Fruit fly (Drosophila melanogaster) whole organism, pupa: ENCODE data around the gene CG43219.
A peak's percentile ranks its signal among the peaks of the same experiment; 100 is the strongest.

Experiments
- CG10348 ChIP-seq: fragments of 200-800 bp; sonication (Bioruptor generic); IDR thresholded peaks from 2 replicates; pipeline ENCODE4 v1.3.6; 2022; ENCODE audit warnings: missing biosample characterization, missing genetic modification characterization
- CG12605 ChIP-seq: fragments of 200-800 bp; sonication (Bioruptor generic); IDR thresholded peaks from 2 replicates; pipeline ENCODE4 v1.3.6; 2022; ENCODE audit warnings: missing biosample characterization, missing genetic modification characterization
- CG13204 ChIP-seq: fragments of 200-800 bp; sonication (Bioruptor generic); optimal IDR thresholded peaks from 2 replicates; lab custom pipeline; 2018; ENCODE audit warnings: missing biosample characterization, mild to moderate bottlenecking, missing genetic modification characterization, moderate library complexity
- CG14655 ChIP-seq: fragments of 200-800 bp; sonication (Bioruptor generic); optimal IDR thresholded peaks from 3 replicates; lab custom pipeline; 2017; ENCODE audit warnings: mild to moderate bottlenecking, missing biosample characterization, missing genetic modification reagents, missing genetic modification characterization
- CG15710 ChIP-seq: fragments of 200-800 bp; sonication (Bioruptor generic); optimal IDR thresholded peaks from 2 replicates; lab custom pipeline; 2018; ENCODE audit warnings: missing biosample characterization, mild to moderate bottlenecking, missing genetic modification characterization, moderate library complexity
- CG17806 ChIP-seq: fragments of 200-800 bp; sonication (Bioruptor generic); optimal IDR thresholded peaks from 2 replicates; lab custom pipeline; 2018; ENCODE audit warnings: missing biosample characterization, mild to moderate bottlenecking, missing genetic modification characterization, moderate library complexity
- CG32121 ChIP-seq: fragments of 200-800 bp; sonication (Bioruptor generic); IDR thresholded peaks from 2 replicates; pipeline ENCODE4 v1.3.6; 2022; ENCODE audit warnings: missing biosample characterization, missing genetic modification characterization
- CG34367 ChIP-seq: fragments of 200-800 bp; sonication (Bioruptor generic); optimal IDR thresholded peaks from 2 replicates; lab custom pipeline; 2018; ENCODE audit warnings: missing biosample characterization, mild to moderate bottlenecking, missing genetic modification characterization
- CG4496 ChIP-seq: fragments of 200-800 bp; sonication (Bioruptor generic); IDR thresholded peaks from 3 replicates; pipeline ENCODE4 v1.3.6; 2022; ENCODE audit warnings: missing biosample characterization, missing genetic modification characterization
- CG8159 ChIP-seq: fragments of 200-800 bp; sonication (Bioruptor generic); optimal IDR thresholded peaks from 3 replicates; lab custom pipeline; 2018; ENCODE audit warnings: missing biosample characterization, mild to moderate bottlenecking, missing genetic modification characterization, moderate library complexity
- CG8301 ChIP-seq: fragments of 200-800 bp; sonication (Bioruptor generic); optimal IDR thresholded peaks from 2 replicates; lab custom pipeline; 2018; ENCODE audit warnings: missing biosample characterization, mild to moderate bottlenecking, missing genetic modification characterization
- CG9948 ChIP-seq: fragments of 200-800 bp; sonication (Bioruptor generic); optimal IDR thresholded peaks from 2 replicates; lab custom pipeline; 2018; ENCODE audit warnings: missing biosample characterization, mild to moderate bottlenecking, missing genetic modification characterization, moderate library complexity
- D1 ChIP-seq: fragments of 200-800 bp; sonication (Bioruptor generic); optimal IDR thresholded peaks from 2 replicates; lab custom pipeline; 2018; ENCODE audit warnings: missing biosample characterization, mild to moderate bottlenecking, missing genetic modification characterization, moderate library complexity
- EcR ChIP-seq: fragments of 200-800 bp; sonication (Bioruptor generic); optimal IDR thresholded peaks from 3 replicates; lab custom pipeline; 2019; ENCODE audit warnings: missing biosample characterization, missing genetic modification characterization, mild to moderate bottlenecking, moderate library complexity, missing genetic modification reagents
- Ets98B ChIP-seq: fragments of 200-800 bp; sonication (Bioruptor generic); IDR thresholded peaks from 2 replicates; pipeline ENCODE4 v1.3.6; 2022; ENCODE audit warnings: missing biosample characterization, missing genetic modification characterization
- Pif1A ChIP-seq: fragments of 200-800 bp; sonication (Bioruptor generic); optimal IDR thresholded peaks from 3 replicates; lab custom pipeline; 2016; ENCODE audit warnings: missing biosample characterization, missing genetic modification characterization
- Pif1B ChIP-seq: fragments of 200-800 bp; sonication (Bioruptor generic); optimal IDR thresholded peaks from 3 replicates; lab custom pipeline; 2016; ENCODE audit warnings: missing biosample characterization, missing genetic modification characterization
- Snoo ChIP-seq: fragments of 200-800 bp; sonication (Bioruptor generic); optimal IDR thresholded peaks from 3 replicates; lab custom pipeline; 2017; ENCODE audit warnings: missing biosample characterization, mild to moderate bottlenecking, missing genetic modification characterization, inconsistent platforms
- gl ChIP-seq: fragments of 200-800 bp; sonication (Bioruptor generic); optimal IDR thresholded peaks from 2 replicates; lab custom pipeline; 2018; ENCODE audit warnings: missing biosample characterization, mild to moderate bottlenecking, missing genetic modification characterization
- rn ChIP-seq: fragments of 200-800 bp; sonication (Bioruptor generic); IDR thresholded peaks from 2 replicates; pipeline ENCODE4 v1.3.6; 2022; ENCODE audit warnings: missing biosample characterization, missing genetic modification characterization

CG43219 gene

DNA sequence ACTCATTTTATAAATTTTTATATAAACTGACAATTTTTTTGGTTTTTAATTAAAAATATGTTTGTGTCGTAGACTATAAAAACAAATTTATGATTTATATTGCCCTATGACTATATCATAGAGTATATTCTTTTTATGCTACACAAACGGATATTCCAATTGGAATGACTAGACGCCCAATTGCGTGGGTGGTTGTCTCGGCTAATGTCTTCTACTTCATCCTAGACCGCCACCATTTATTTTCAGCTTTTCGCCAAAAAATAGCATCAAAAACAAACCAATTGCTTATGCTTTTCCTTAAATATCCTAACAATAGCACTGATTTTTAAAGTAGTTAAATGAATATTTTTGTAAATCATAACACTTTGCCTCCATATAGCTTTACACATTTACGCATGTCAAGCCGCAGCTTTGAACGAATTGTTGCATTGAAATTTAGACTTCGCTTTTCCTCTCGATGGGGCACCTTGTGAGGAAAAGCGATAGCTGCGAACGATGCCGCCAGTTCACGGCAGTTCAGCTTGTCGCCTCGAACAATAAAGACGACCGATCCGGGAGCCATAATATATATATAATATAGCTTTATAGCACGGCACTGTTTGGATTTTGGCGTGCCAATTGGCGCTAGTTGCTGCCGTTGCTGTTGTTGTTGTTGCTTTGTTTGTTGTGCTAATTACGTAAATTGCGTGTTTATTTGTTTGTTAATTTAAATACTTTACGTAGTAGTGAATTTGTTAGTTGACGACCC, 18.0 kb upstream of the CG43219 start:
- peak; percentile 52 for TF ChIP-seq D1 (tag; lab: Kevin White, UChicago)
- peak; percentile 72 for TF ChIP-seq EcR (GFP tag; lab: Kevin White, UChicago)
- no peak for TF ChIP-seq CG9948 (tag; lab: Kevin White, UChicago)
- peak; percentile 11 for TF ChIP-seq CG14655 (GFP tag; lab: Kevin White, UChicago)
- no peak for TF ChIP-seq gl (tag; lab: Kevin White, UChicago)
- TF ChIP-seq, all 21 proteins: peak for 3

dm6 chr3L:21202777-21203282, 17.4 kb upstream of the CG43219 start, which contains the start of the genes Targ1, CG10512 and Targ2:
Gene Targ1 (minus strand): TSS chr3L:21202882.
Gene CG10512 (plus strand): TSS chr3L:21202920.
Gene Targ2 (minus strand): TSS chr3L:21203232.
- TF ChIP-seq CG32121 (GFP tag; lab: Robert Waterston, UW) = 0 out of 2 replicates have a peak, but pooled peaks have one; percentile 22
- no peak for TF ChIP-seq CG17806 (tag; lab: Kevin White, UChicago)
- no peak for TF ChIP-seq CG12605 (GFP tag; lab: Robert Waterston, UW)
- peak; percentile 37 for TF ChIP-seq EcR (GFP tag; lab: Kevin White, UChicago)
- TF ChIP-seq, all 21 proteins: peak for 2

- TF ChIP-seq Pif1A (GFP tag; lab: Kevin White, UChicago) (no peak), CG13204 (GFP tag; lab: Kevin White, UChicago) (no peak), Snoo (tag; lab: Kevin White, UChicago) (no peak), CG17806 (tag; lab: Kevin White, UChicago) (no peak), rn (GFP tag; lab: Robert Waterston, UW) (no peak), CG15710 (tag; lab: Kevin White, UChicago) (no peak), CG9948 (tag; lab: Kevin White, UChicago) (no peak), gl (tag; lab: Kevin White, UChicago) (no peak), Ets98B (GFP tag; lab: Robert Waterston, UW) (no peak), CG8159 (tag; lab: Kevin White, UChicago) (no peak), CG4496 (GFP tag; lab: Robert Waterston, UW) (no peak)
- TF ChIP-seq, all 21 proteins: peak for 0
Observed at dm6 chr3L:21204581-21205495, 15.4 kb upstream of the CG43219 start.

DNA sequence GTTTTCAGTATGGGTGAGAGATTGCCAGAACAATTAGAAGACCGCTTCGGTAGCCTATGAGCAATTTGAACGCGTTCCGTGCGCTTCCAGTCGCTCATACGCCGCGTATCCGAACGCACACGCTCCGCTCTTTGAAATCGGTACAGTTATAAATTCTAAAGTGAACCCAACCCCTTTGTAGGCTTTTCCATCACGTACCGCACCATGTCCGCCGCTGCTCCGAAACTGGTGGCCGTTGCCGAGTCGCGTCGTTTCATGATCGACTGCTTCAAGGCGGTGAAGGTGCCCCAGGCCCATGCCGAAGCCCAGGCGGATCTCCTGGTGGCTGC, 14.7 kb upstream of the CG43219 start:
- TF ChIP-seq rn (GFP tag; lab: Robert Waterston, UW) (no peak), CG32121 (GFP tag; lab: Robert Waterston, UW) (no peak), CG12605 (GFP tag; lab: Robert Waterston, UW) (no peak), CG14655 (GFP tag; lab: Kevin White, UChicago) (no peak), CG10348 (GFP tag; lab: Robert Waterston, UW) (no peak), CG8159 (tag; lab: Kevin White, UChicago) (no peak), Snoo (tag; lab: Kevin White, UChicago) (no peak), CG15710 (tag; lab: Kevin White, UChicago) (no peak), Ets98B (GFP tag; lab: Robert Waterston, UW) (no peak)

- no peak for TF ChIP-seq CG8301 (tag; lab: Kevin White, UChicago)
- no peak for TF ChIP-seq rn (GFP tag; lab: Robert Waterston, UW)
- no peak for TF ChIP-seq gl (tag; lab: Kevin White, UChicago)
- TF ChIP-seq CG15710 (tag; lab: Kevin White, UChicago) = no peak
- no peak for TF ChIP-seq Pif1B (GFP tag; lab: Kevin White, UChicago)
- TF ChIP-seq EcR (GFP tag; lab: Kevin White, UChicago) = no peak
- TF ChIP-seq D1 (tag; lab: Kevin White, UChicago) = no peak
- no peak for TF ChIP-seq CG4496 (GFP tag; lab: Robert Waterston, UW)
- TF ChIP-seq CG13204 (GFP tag; lab: Kevin White, UChicago) = no peak
- TF ChIP-seq CG10348 (GFP tag; lab: Robert Waterston, UW) = no peak
- no peak for TF ChIP-seq Pif1A (GFP tag; lab: Kevin White, UChicago)
- TF ChIP-seq CG12605 (GFP tag; lab: Robert Waterston, UW) = no peak
- TF ChIP-seq CG17806 (tag; lab: Kevin White, UChicago) = no peak
- no peak for TF ChIP-seq CG14655 (GFP tag; lab: Kevin White, UChicago)
- no peak for TF ChIP-seq CG34367 (tag; lab: Kevin White, UChicago)
Observed at dm6 chr3L:21206486-21206885, 13.7 kb upstream of the CG43219 start.
